Worm (Caenorhabditis elegans) whole organism, mixed stage, embryonic: ENCODE measurements around the gene ZK666.1.

Experiments
- blmp-1 ChIP-seq: fragments of 150-350 bp; optimal IDR thresholded peaks from 2 replicates; lab custom pipeline; 2014; ENCODE audit warnings: missing biosample characterization, missing genetic modification characterization
- ceh-43 ChIP-seq: fragments of 200-800 bp; sonication (Bioruptor generic); optimal IDR thresholded peaks from 2 replicates; lab custom pipeline; 2018; ENCODE audit warnings: mild to moderate bottlenecking, missing genetic modification characterization, moderate library complexity, missing compliant biosample characterization
- elt-1 ChIP-seq: sonication (generic microtip); optimal IDR thresholded peaks from 2 replicates; lab custom pipeline; 2017; ENCODE audit warnings: missing genetic modification characterization, mild to moderate bottlenecking, missing compliant biosample characterization, antibody characterized with exemption, moderate library complexity, borderline replicate concordance; ENCODE audit not compliant: insufficient read depth
- unc-62 ChIP-seq: fragments of 150-350 bp; optimal IDR thresholded peaks from 2 replicates; lab custom pipeline; 2014; ENCODE audit warnings: missing biosample characterization, missing genetic modification reagents, missing genetic modification characterization
- ztf-11 ChIP-seq: fragments of 150-350 bp; optimal IDR thresholded peaks from 2 replicates; lab custom pipeline; 2014; ENCODE audit warnings: missing biosample characterization, missing genetic modification characterization

- TF ChIP-seq unc-62 (GFP tag; lab: Kevin White, UChicago) (no peak), elt-1 (no peak), ceh-43 (GFP tag; lab: Kevin White, UChicago) (no peak), ztf-11 (no peak), blmp-1 (tag; lab: Kevin White, UChicago) (no peak)
These were observed 988 bp downstream of the ZK666.1 start, which contains the start of gene clec-143 for ce11 chrII:10470159-10470558.
